Fruit fly (Drosophila melanogaster) whole organism, pupa: ENCODE results near the gene LysB.

Experiments
- CG12605 ChIP-seq: fragments of 200-800 bp; sonication (Bioruptor generic); IDR thresholded peaks from 2 replicates; pipeline ENCODE4 v1.3.6; 2022; ENCODE audit warnings: missing biosample characterization, missing genetic modification characterization
- CG13204 ChIP-seq: fragments of 200-800 bp; sonication (Bioruptor generic); optimal IDR thresholded peaks from 2 replicates; lab custom pipeline; 2018; ENCODE audit warnings: missing biosample characterization, mild to moderate bottlenecking, missing genetic modification characterization, moderate library complexity
- CG14655 ChIP-seq: fragments of 200-800 bp; sonication (Bioruptor generic); optimal IDR thresholded peaks from 3 replicates; lab custom pipeline; 2017; ENCODE audit warnings: mild to moderate bottlenecking, missing biosample characterization, missing genetic modification reagents, missing genetic modification characterization
- CG32121 ChIP-seq: fragments of 200-800 bp; sonication (Bioruptor generic); IDR thresholded peaks from 2 replicates; pipeline ENCODE4 v1.3.6; 2022; ENCODE audit warnings: missing biosample characterization, missing genetic modification characterization
- CG4496 ChIP-seq: fragments of 200-800 bp; sonication (Bioruptor generic); IDR thresholded peaks from 3 replicates; pipeline ENCODE4 v1.3.6; 2022; ENCODE audit warnings: missing biosample characterization, missing genetic modification characterization
- CG8159 ChIP-seq: fragments of 200-800 bp; sonication (Bioruptor generic); optimal IDR thresholded peaks from 3 replicates; lab custom pipeline; 2018; ENCODE audit warnings: missing biosample characterization, mild to moderate bottlenecking, missing genetic modification characterization, moderate library complexity
- CG9948 ChIP-seq: fragments of 200-800 bp; sonication (Bioruptor generic); optimal IDR thresholded peaks from 2 replicates; lab custom pipeline; 2018; ENCODE audit warnings: missing biosample characterization, mild to moderate bottlenecking, missing genetic modification characterization, moderate library complexity
- EcR ChIP-seq: fragments of 200-800 bp; sonication (Bioruptor generic); optimal IDR thresholded peaks from 3 replicates; lab custom pipeline; 2019; ENCODE audit warnings: missing biosample characterization, missing genetic modification characterization, mild to moderate bottlenecking, moderate library complexity, missing genetic modification reagents
- Pif1B ChIP-seq: fragments of 200-800 bp; sonication (Bioruptor generic); optimal IDR thresholded peaks from 3 replicates; lab custom pipeline; 2016; ENCODE audit warnings: missing biosample characterization, missing genetic modification characterization
- fd96Ca ChIP-seq: fragments of 200-800 bp; sonication (Bioruptor generic); IDR thresholded peaks from 3 replicates; pipeline ENCODE4 v1.3.6; 2022; ENCODE audit warnings: missing biosample characterization, missing genetic modification characterization
- gl ChIP-seq: fragments of 200-800 bp; sonication (Bioruptor generic); optimal IDR thresholded peaks from 2 replicates; lab custom pipeline; 2018; ENCODE audit warnings: missing biosample characterization, mild to moderate bottlenecking, missing genetic modification characterization
- rn ChIP-seq: fragments of 200-800 bp; sonication (Bioruptor generic); IDR thresholded peaks from 2 replicates; pipeline ENCODE4 v1.3.6; 2022; ENCODE audit warnings: missing biosample characterization, missing genetic modification characterization

DNA sequence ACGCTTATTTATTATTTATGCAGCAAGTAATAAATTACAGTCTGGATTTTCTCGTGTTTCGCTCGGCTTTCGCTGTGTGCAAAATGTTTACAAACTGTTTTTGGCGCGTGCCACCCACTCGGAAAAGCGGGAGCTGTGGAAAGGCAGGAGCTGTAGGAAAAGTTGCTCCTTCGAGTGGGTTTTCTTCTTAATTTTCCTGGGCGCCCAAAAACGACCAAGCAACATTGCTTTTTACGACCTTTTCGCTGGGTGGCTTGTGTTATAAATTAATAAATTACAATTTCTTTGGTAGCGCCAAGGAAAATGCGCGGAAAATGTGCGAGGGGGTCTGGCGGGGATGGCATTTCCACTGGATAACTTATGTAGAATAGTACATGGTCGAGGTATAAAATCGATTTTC, 30.7 kb upstream of the LysB start:
- TF ChIP-seq CG9948 (tag; lab: Kevin White, UChicago): no peak
- TF ChIP-seq CG32121 (GFP tag; lab: Robert Waterston, UW): no peak
- no peak for TF ChIP-seq CG14655
- no peak for TF ChIP-seq EcR (GFP tag; lab: Kevin White, UChicago)
- TF ChIP-seq CG12605 (GFP tag; lab: Robert Waterston, UW): no peak
- TF ChIP-seq fd96Ca: no peak
- no peak for TF ChIP-seq gl (tag; lab: Kevin White, UChicago)
- TF ChIP-seq Pif1B: no peak
- no peak for TF ChIP-seq CG13204
- no peak for TF ChIP-seq rn
- TF ChIP-seq CG8159: no peak
- TF ChIP-seq CG4496 (GFP tag; lab: Robert Waterston, UW): no peak
